Fruit fly (Drosophila melanogaster) whole organism, pupa: Measurements from ENCODE around the gene CG2926.

Experiments used
- CG9948 ChIP-seq: fragments of 200-800 bp; sonication (Bioruptor generic); optimal IDR thresholded peaks from 2 replicates; lab custom pipeline; 2018; ENCODE audit warnings: missing biosample characterization, mild to moderate bottlenecking, missing genetic modification characterization, moderate library complexity
- EcR ChIP-seq: fragments of 200-800 bp; sonication (Bioruptor generic); optimal IDR thresholded peaks from 3 replicates; lab custom pipeline; 2019; ENCODE audit warnings: missing biosample characterization, missing genetic modification characterization, mild to moderate bottlenecking, moderate library complexity, missing genetic modification reagents
- Pif1A ChIP-seq: fragments of 200-800 bp; sonication (Bioruptor generic); optimal IDR thresholded peaks from 3 replicates; lab custom pipeline; 2016; ENCODE audit warnings: missing biosample characterization, missing genetic modification characterization

DNA sequence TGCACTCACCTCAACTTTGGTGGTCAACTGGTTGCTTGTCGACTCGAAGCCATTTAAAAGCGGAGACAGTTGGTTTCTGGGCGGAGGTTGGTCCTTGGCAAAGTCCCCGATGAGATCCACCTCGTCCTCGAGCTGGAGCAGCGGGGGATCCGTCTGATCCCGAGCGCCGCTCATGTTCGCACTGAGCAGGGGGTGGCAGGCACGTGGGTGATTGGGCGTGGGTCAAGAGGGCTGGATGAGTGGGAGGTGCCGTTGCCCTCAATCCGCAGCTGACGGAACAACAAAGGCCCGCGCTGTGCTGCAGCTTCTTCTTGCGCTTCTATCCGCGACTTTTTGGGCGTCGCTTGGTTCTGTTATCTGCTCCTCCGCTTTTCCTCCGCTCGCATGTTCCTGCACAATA, 25.2 kb downstream of the CG2926 start:
- no peak for TF ChIP-seq CG9948 (tag; lab: Kevin White, UChicago)
- no peak for TF ChIP-seq Pif1A (GFP tag; lab: Kevin White, UChicago)
- no peak for TF ChIP-seq EcR (GFP tag; lab: Kevin White, UChicago)
